Worm (Caenorhabditis elegans) whole organism, early embryonic: ENCODE data around the gene num-1.

Experiments used
- B0310.2 ChIP-seq: sonication (generic microtip); optimal IDR thresholded peaks from 2 replicates; lab custom pipeline; 2016; ENCODE audit warnings: mild to moderate bottlenecking, missing genetic modification characterization, missing compliant biosample characterization
- F13C5.2 ChIP-seq: sonication (generic microtip); optimal IDR thresholded peaks from 2 replicates; lab custom pipeline; 2017; ENCODE audit warnings: mild to moderate bottlenecking, missing genetic modification characterization, inconsistent platforms, missing compliant biosample characterization
- aly-1 ChIP-seq: sonication (generic microtip); optimal IDR thresholded peaks from 2 replicates; lab custom pipeline; 2016; ENCODE audit warnings: missing genetic modification characterization, missing compliant biosample characterization
- ama-1 ChIP-seq: fragments of 150-350 bp; optimal IDR thresholded peaks from 2 replicates; lab custom pipeline; 2014
- ceh-13 ChIP-seq: fragments of 200-800 bp; sonication (Bioruptor generic); optimal IDR thresholded peaks from 2 replicates; lab custom pipeline; 2018; ENCODE audit warnings: mild to moderate bottlenecking, missing genetic modification characterization, missing compliant biosample characterization
- ceh-36 ChIP-seq: sonication (generic microtip); optimal IDR thresholded peaks from 2 replicates; lab custom pipeline; 2016; ENCODE audit warnings: missing genetic modification characterization, inconsistent platforms, missing compliant biosample characterization
- ets-7 ChIP-seq: sonication (generic microtip); optimal IDR thresholded peaks from 2 replicates; lab custom pipeline; 2016; ENCODE audit warnings: missing genotype, missing genetic modification characterization, missing compliant biosample characterization
- hmbx-1 ChIP-seq: sonication (generic microtip); optimal IDR thresholded peaks from 2 replicates; lab custom pipeline; 2016; ENCODE audit warnings: mild to moderate bottlenecking, missing genetic modification characterization, missing compliant biosample characterization
- hmg-4 ChIP-seq: fragments of 200-800 bp; sonication (Bioruptor generic); optimal IDR thresholded peaks from 2 replicates; lab custom pipeline; 2018; ENCODE audit warnings: mild to moderate bottlenecking, missing genetic modification characterization, missing compliant biosample characterization
- hnd-1 ChIP-seq: sonication (generic microtip); optimal IDR thresholded peaks from 2 replicates; lab custom pipeline; 2016; ENCODE audit warnings: missing genetic modification characterization, missing compliant biosample characterization
- pes-1 ChIP-seq: fragments of 200-800 bp; sonication (Bioruptor generic); IDR thresholded peaks from 2 replicates; pipeline ENCODE4 v1.3.6; 2022; ENCODE audit warnings: missing genetic modification reagents, missing genetic modification characterization, missing compliant biosample characterization
- scrt-1 ChIP-seq: fragments of 200-800 bp; sonication (Bioruptor generic); IDR thresholded peaks from 2 replicates; pipeline ENCODE4 v1.3.6; 2022; ENCODE audit warnings: missing genetic modification characterization, missing compliant biosample characterization
- sea-1 ChIP-seq: fragments of 200-800 bp; sonication (Bioruptor generic); conservative IDR thresholded peaks from 2 replicates; pipeline ENCODE4 v1.3.6; 2022; ENCODE audit warnings: missing genetic modification characterization, missing compliant biosample characterization
- tbx-11 ChIP-seq: fragments of 200-800 bp; sonication (Bioruptor generic); IDR thresholded peaks from 2 replicates; pipeline ENCODE4 v1.3.6; 2022; ENCODE audit warnings: missing genetic modification characterization, missing compliant biosample characterization
- tbx-37 ChIP-seq: fragments of 200-800 bp; sonication (Bioruptor generic); conservative IDR thresholded peaks from 2 replicates; pipeline ENCODE4 v1.3.6; 2022; ENCODE audit warnings: missing genetic modification reagents, missing genetic modification characterization, missing compliant biosample characterization
- tra-4 ChIP-seq: sonication (generic microtip); optimal IDR thresholded peaks from 2 replicates; lab custom pipeline; 2017; ENCODE audit warnings: missing genetic modification characterization, missing compliant biosample characterization

num-1 gene

ce11 chrV:20832554-20832963 is 2.9 kb downstream of the num-1 start:
- TF ChIP-seq tbx-37 (GFP tag; lab: Robert Waterston, UW) (0 out of 2 replicates have a peak, but pooled peaks have one; percentile 6), pes-1 (GFP tag; lab: Robert Waterston, UW) (0 out of 2 replicates have a peak, but pooled peaks have one; percentile 52), ceh-13 (GFP tag; lab: Kevin White, UChicago) (peak; percentile 24), hmbx-1 (no peak), tra-4 (tag; lab: Kevin White, UChicago) (no peak), hnd-1 (tag; lab: Kevin White, UChicago) (no peak)

ce11 chrV:20837765-20838164 is 8.2 kb downstream of the num-1 start, which contains the start of gene mrps-12:
Gene mrps-12, plus strand, starts transcription at chrV:20838080.
- TF ChIP-seq tbx-11 (GFP tag; lab: Robert Waterston, UW) (no peak), pes-1 (GFP tag; lab: Robert Waterston, UW) (0 out of 2 replicates have a peak, but pooled peaks have one; percentile 3)

ce11 chrV:20838565-20838964 is 9.0 kb downstream of the num-1 start, which contains the start of gene exos-7:
Gene exos-7, plus strand, starts transcription at chrV:20838865.
- TF ChIP-seq tra-4 (tag; lab: Kevin White, UChicago) (no peak), sea-1 (GFP tag; lab: Robert Waterston, UW) (no peak), pes-1 (GFP tag; lab: Robert Waterston, UW) (no peak), ets-7 (no peak)

ce11 chrV:20839307-20839909 is 9.8 kb downstream of the num-1 start:
- TF ChIP-seq pes-1 (GFP tag; lab: Robert Waterston, UW) (peak; percentile 63), sea-1 (GFP tag; lab: Robert Waterston, UW) (0 out of 2 replicates have a peak, but pooled peaks have one; percentile 29)

- TF ChIP-seq hmbx-1 (no peak), tbx-11 (GFP tag; lab: Robert Waterston, UW) (no peak), ceh-36 (tag; lab: Kevin White, UChicago) (no peak), sea-1 (GFP tag; lab: Robert Waterston, UW) (no peak), ama-1 (lab: Kevin White, UChicago) (no peak), aly-1 (tag; lab: Kevin White, UChicago) (no peak), scrt-1 (GFP tag; lab: Robert Waterston, UW) (no peak), pes-1 (GFP tag; lab: Robert Waterston, UW) (no peak), B0310.2 (tag; lab: Kevin White, UChicago) (no peak), ets-7 (no peak)
Measured at ce11 chrV:20841484-20841883, 11.9 kb downstream of the num-1 start.

- TF ChIP-seq aly-1 (tag; lab: Kevin White, UChicago) (no peak), pes-1 (GFP tag; lab: Robert Waterston, UW) (no peak), ama-1 (lab: Kevin White, UChicago) (no peak), tra-4 (tag; lab: Kevin White, UChicago) (no peak), tbx-37 (GFP tag; lab: Robert Waterston, UW) (no peak), F13C5.2 (tag; lab: Kevin White, UChicago) (peak; percentile 56)
Measured at ce11 chrV:20845524-20846208, 16.1 kb downstream of the num-1 start, which contains the start of the genes F31D4.2 and fkb-6. Gene F31D4.2, minus strand, starts transcription at chrV:20845546. Gene fkb-6, plus strand, starts transcription at chrV:20846158.

ce11 chrV:20847743-20848229 is 18.2 kb downstream of the num-1 start:
- TF ChIP-seq aly-1 (tag; lab: Kevin White, UChicago), result no peak
- TF ChIP-seq ets-7, result no peak
- TF ChIP-seq sea-1 (GFP tag; lab: Robert Waterston, UW), result no peak
- TF ChIP-seq tra-4 (tag; lab: Kevin White, UChicago), result no peak
- no peak for TF ChIP-seq ceh-36 (tag; lab: Kevin White, UChicago)
- no peak for TF ChIP-seq tbx-11 (GFP tag; lab: Robert Waterston, UW)
- TF ChIP-seq ama-1 (lab: Kevin White, UChicago), result no peak
- TF ChIP-seq F13C5.2 (tag; lab: Kevin White, UChicago), result no peak

- no peak for TF ChIP-seq hnd-1 (tag; lab: Kevin White, UChicago)
- TF ChIP-seq sea-1 (GFP tag; lab: Robert Waterston, UW), result 0 out of 2 replicates have a peak, but pooled peaks have one; percentile 6
Measured at ce11 chrV:20850580-20850979, 21.0 kb downstream of the num-1 start, which contains the start of gene clec-264. Gene clec-264, minus strand, starts transcription at chrV:20850701.

- TF ChIP-seq hmg-4 (GFP tag; lab: Kevin White, UChicago) (peak; percentile 9), pes-1 (GFP tag; lab: Robert Waterston, UW) (0 out of 2 replicates have a peak, but pooled peaks have one; percentile 33), aly-1 (tag; lab: Kevin White, UChicago) (no peak), tra-4 (tag; lab: Kevin White, UChicago) (no peak), hmbx-1 (no peak), F13C5.2 (tag; lab: Kevin White, UChicago) (peak; percentile 70)
Measured at ce11 chrV:20851847-20852386, 22.3 kb downstream of the num-1 start, which contains the start of gene ndua-1. Gene ndua-1, minus strand, starts transcription at chrV:20851897.
